Worm (Caenorhabditis elegans) whole organism, L4 larva: Measurements from ENCODE around the gene cutl-19.

Experiments used
- F10B5.3 ChIP-seq: sonication (generic microtip); optimal IDR thresholded peaks from 2 replicates; lab custom pipeline; 2016; ENCODE audit warnings: mild to moderate bottlenecking, missing genetic modification characterization, missing compliant biosample characterization
- dve-1 ChIP-seq: sonication (generic microtip); optimal IDR thresholded peaks from 2 replicates; lab custom pipeline; 2017; ENCODE audit warnings: antibody characterized with exemption, mild to moderate bottlenecking, missing genetic modification characterization, missing compliant biosample characterization; ENCODE audit not compliant: insufficient read depth
- nhr-25 ChIP-seq: sonication (generic microtip); optimal IDR thresholded peaks from 2 replicates; lab custom pipeline; 2017; ENCODE audit warnings: missing genetic modification characterization, mild to moderate bottlenecking, missing compliant biosample characterization, antibody characterized with exemption, moderate library complexity, borderline replicate concordance; ENCODE audit not compliant: insufficient read depth
- unc-39 ChIP-seq: sonication (generic microtip); optimal IDR thresholded peaks from 2 replicates; lab custom pipeline; 2017; ENCODE audit warnings: missing biosample characterization, missing genetic modification characterization

- TF ChIP-seq F10B5.3 (tag; lab: Kevin White, UChicago), result no peak
- no peak for TF ChIP-seq nhr-25 (tag; lab: Kevin White, UChicago)
- no peak for TF ChIP-seq unc-39 (tag; lab: Kevin White, UChicago)
- no peak for TF ChIP-seq dve-1 (tag; lab: Kevin White, UChicago)
Observed at ce11 chrIII:5210269-5210668, 7.1 kb downstream of the cutl-19 start.
